ENCODE assay signal across 3 worm cellular contexts in genomic region chrIV:339508-339907, ce11.
TF ChIP-seq lines count a peak whose summit lies in the region.

cdh-8 (plus strand) TSS chrIV:339808.

TF ChIP-seq in whole organism, L1 larva, 84 proteins besides CTCF, POLR2A, EP300 and RAD21:
- TF ChIP-seq ceh-63 (GFP tag; optimal IDR thresholded peaks at IDR 0.05; lab: Kevin White, UChicago) = no peak
- peak; percentile 8 for TF ChIP-seq egl-13 (tag; optimal IDR thresholded peaks at IDR 0.05; lab: Kevin White, UChicago)
- peak; percentile 34 for TF ChIP-seq dsc-1 (tag; optimal IDR thresholded peaks at IDR 0.05; lab: Kevin White, UChicago)
- no peak for TF ChIP-seq nhr-76 (tag; optimal IDR thresholded peaks at IDR 0.05; lab: Kevin White, UChicago)

TF ChIP-seq in whole organism, late embryonic, 69 proteins besides CTCF, POLR2A, EP300 and RAD21:
- TF ChIP-seq unc-42 (tag; optimal IDR thresholded peaks at IDR 0.05; lab: Kevin White, UChicago) (peak; percentile 18), ceh-34 (tag; optimal IDR thresholded peaks at IDR 0.05; lab: Kevin White, UChicago) (no peak)
TF ChIP-seq in whole organism, late embryonic: peak in this region for 1.

TF ChIP-seq in whole organism, mixed stage, embryonic, 35 proteins besides CTCF, POLR2A, EP300 and RAD21:
- no peak for TF ChIP-seq ceh-83 (GFP tag; optimal IDR thresholded peaks at IDR 0.05; lab: Kevin White, UChicago)
- TF ChIP-seq ces-1 (GFP tag; optimal IDR thresholded peaks at IDR 0.05; lab: Kevin White, UChicago) = peak; percentile 47
